Worm (Caenorhabditis elegans): ENCODE measurements around the gene nceh-1.

DNA sequence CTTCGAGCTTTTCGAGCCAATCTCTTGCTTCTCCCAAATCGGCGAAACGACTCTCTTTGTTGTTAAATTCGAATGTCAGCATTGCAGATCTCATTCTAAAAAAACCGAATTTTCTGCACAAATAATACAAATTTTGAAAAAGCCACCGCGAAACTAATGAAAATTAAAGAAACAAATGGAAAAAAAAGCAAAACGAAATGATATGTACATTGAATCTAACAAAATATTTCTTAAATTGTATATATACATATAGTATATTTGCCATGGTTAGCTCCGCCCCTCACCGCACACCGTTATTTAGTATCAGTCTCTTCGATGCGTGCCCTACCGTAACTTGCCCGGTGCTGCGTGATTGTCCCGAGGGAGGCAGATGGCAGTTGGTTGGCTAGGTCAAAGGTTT is 23.4 kb downstream of the nceh-1 start, which contains the start of gene srw-86:
- TF ChIP-seq pros-1 (tag; optimal IDR thresholded peaks at IDR 0.05) = no peak
- TF ChIP-seq pqm-1 (tag; optimal IDR thresholded peaks at IDR 0.05) = no peak
- TF ChIP-seq zip-5 (tag; optimal IDR thresholded peaks at IDR 0.05) = no peak
- TF ChIP-seq unc-86 (tag; optimal IDR thresholded peaks at IDR 0.05) = no peak
- TF ChIP-seq pha-4 (tag; optimal IDR thresholded peaks at IDR 0.05) = no peak
- TF ChIP-seq lim-6 (tag; optimal IDR thresholded peaks at IDR 0.05) = no peak
- TF ChIP-seq ceh-19 (GFP tag; optimal IDR thresholded peaks at IDR 0.05) = no peak
- no peak for TF ChIP-seq hlh-13 (GFP tag; optimal IDR thresholded peaks at IDR 0.05)
- no peak for TF ChIP-seq nhr-232 (tag; optimal IDR thresholded peaks at IDR 0.05)
- no peak for TF ChIP-seq elt-2 (tag; optimal IDR thresholded peaks at IDR 0.05)
